Worm (Caenorhabditis elegans) whole organism, dauer: ENCODE data around the gene hmgr-1.

Source experiments
- unc-62 ChIP-seq: sonication (generic microtip); optimal IDR thresholded peaks from 2 replicates; lab custom pipeline; 2017; ENCODE audit warnings: missing biosample characterization, missing genetic modification reagents, missing genetic modification characterization

The hmgr-1 gene

DNA sequence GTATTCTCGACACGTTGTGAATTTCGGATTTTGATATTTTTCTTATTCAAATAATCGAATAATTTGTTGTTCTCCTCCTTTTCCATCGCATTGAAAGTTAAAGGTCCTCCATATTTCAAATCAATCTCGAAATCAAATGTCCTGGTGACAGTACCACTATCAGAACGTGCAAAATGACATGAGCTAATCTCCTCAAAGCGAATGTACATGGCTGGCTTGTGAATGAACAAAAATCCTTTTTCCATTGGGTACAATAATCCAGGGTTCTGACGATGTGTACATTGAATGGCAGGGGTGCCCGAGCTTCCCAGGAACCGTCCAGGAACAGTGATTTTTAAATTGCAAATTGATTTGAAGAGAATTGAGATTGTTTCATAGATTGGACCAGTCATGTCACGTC, 20.8 kb downstream of the hmgr-1 start:
- no peak for TF ChIP-seq unc-62 (GFP tag; lab: Kevin White, UChicago)

- TF ChIP-seq unc-62 (GFP tag; lab: Kevin White, UChicago), result no peak
Observed at ce11 chrIII:7381546-7382171, 22.4 kb downstream of the hmgr-1 start, which contains the start of the genes hmg-4 and T20B12.3. hmg-4 (minus strand) TSS chrIII:7381596. T20B12.3 (plus strand) TSS chrIII:7382115.

- no peak for TF ChIP-seq unc-62 (GFP tag; lab: Kevin White, UChicago)
Observed at ce11 chrIII:7383733-7384132, 24.4 kb downstream of the hmgr-1 start, which contains the start of gene tbp-1. tbp-1 (plus strand) TSS chrIII:7384033.

- no peak for TF ChIP-seq unc-62 (GFP tag; lab: Kevin White, UChicago)
Observed at ce11 chrIII:7385929-7386328, 26.6 kb downstream of the hmgr-1 start, which contains the start of gene trd-1. trd-1 (plus strand) TSS chrIII:7386229.

DNA sequence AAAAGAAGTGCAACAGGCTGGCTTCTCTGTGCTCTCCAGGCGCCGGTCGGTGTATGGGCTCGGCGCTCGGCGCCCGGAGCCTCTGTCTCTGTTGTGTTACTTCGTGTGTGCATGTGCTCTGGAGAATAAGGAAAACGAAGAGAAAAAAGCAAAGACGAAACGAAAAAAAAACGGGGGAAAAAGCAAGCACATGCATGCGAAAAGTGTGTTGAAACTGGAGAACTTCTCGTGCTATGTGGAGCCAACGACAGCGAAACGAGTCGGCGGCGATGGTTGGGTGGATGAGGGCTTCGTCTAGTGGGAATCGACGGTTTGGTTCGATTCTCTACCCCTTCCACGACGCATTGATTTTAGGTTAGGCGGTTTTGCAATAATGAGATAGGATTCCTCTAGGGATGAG, 28.1 kb downstream of the hmgr-1 start:
- no peak for TF ChIP-seq unc-62 (GFP tag; lab: Kevin White, UChicago)

DNA sequence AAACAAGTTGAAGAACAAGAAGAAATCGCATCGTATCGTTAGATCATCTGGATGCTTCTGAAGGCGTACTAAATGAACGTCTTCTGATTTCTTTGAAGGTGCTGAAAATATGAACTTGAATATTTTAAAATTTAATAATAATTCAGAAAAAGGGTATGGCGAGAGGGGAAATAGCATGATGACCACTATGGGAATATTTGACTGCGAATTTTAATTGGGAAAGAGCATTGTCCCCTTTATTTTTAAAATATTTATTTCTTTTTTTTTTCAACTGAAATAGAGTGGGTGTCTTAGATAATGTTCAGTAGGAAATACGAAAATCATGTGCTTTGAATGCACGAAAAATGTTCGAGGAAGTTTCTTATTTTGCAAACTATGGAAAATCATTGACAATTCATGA, 36.1 kb downstream of the hmgr-1 start, which contains the start of gene lgc-50:
Gene lgc-50 (minus strand): TSS at position 101 of the 400 bp plus-strand sequence.
- TF ChIP-seq unc-62 (GFP tag; lab: Kevin White, UChicago), result no peak

ce11 chrIII:7397196-7397595, 37.9 kb downstream of the hmgr-1 start:
- TF ChIP-seq unc-62 (GFP tag; lab: Kevin White, UChicago), result no peak

- no peak for TF ChIP-seq unc-62 (GFP tag; lab: Kevin White, UChicago)
Observed at ce11 chrIII:7399004-7399403, 39.7 kb downstream of the hmgr-1 start.
